Fruit fly (Drosophila melanogaster): ENCODE results near the gene Acp95EF.

The Acp95EF gene

DNA sequence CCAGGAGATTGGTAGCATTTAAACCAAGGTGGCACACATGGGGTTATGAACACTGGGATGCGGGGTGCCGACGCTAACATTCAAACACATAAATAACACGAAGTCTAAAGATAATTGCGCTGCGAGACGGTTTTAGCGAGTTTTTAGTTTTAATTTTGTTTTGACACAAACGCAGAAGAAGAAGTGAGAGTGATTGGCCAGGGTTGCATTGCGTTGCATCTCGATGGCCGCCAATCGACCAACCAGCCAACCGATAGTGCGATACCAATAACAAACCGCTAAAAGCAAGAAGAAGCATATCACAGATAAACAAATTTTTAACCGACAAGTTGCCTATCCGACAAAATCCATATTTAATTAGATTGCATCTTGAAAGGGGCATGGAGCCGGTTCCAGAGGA lies 2.0 kb upstream of the Acp95EF start, which contains the start of the genes Spps and CG13609 (continued):
- TF ChIP-seq Nf-YA (GFP tag; IDR thresholded peaks at IDR 0.05) (0 out of 2 replicates have a peak, but pooled peaks have one; percentile 20), CG4707 (GFP tag; optimal IDR thresholded peaks at IDR 0.05) (no peak), Gsc (GFP tag; IDR thresholded peaks at IDR 0.05) (no peak), odd (GFP tag; optimal IDR thresholded peaks at IDR 0.05) (no peak), cato (GFP tag; optimal IDR thresholded peaks at IDR 0.05; ENCODE audit: borderline replicate concordance) (no peak), aop (GFP tag; IDR thresholded peaks at IDR 0.05) (no peak), CG9437 (GFP tag; optimal IDR thresholded peaks at IDR 0.05) (no peak), dysf (GFP tag; IDR thresholded peaks at IDR 0.05) (no peak), Neu2 (GFP tag; optimal IDR thresholded peaks at IDR 0.05; ENCODE audit: borderline replicate concordance) (no peak), fru (optimal IDR thresholded peaks at IDR 0.05) (no peak), ro (GFP tag; IDR thresholded peaks at IDR 0.05) (no peak), CG8924 (tag; optimal IDR thresholded peaks at IDR 0.05) (peak; percentile 57), eyg (GFP tag; optimal IDR thresholded peaks at IDR 0.05) (no peak), sna (GFP tag; IDR thresholded peaks at IDR 0.05; ENCODE audit: partially characterized antibody) (peak; percentile 92), Meics (GFP tag; optimal IDR thresholded peaks at IDR 0.05) (no peak), CG30403 (GFP tag; optimal IDR thresholded peaks at IDR 0.05) (no peak), chn (GFP tag; optimal IDR thresholded peaks at IDR 0.05) (no peak), C15 (GFP tag; IDR thresholded peaks at IDR 0.05) (no peak), CG1602 (GFP tag; optimal IDR thresholded peaks at IDR 0.05) (no peak), CG6272 (GFP tag; IDR thresholded peaks at IDR 0.05) (peak; percentile 36), Rfx (GFP tag; IDR thresholded peaks at IDR 0.05) (peak; percentile 66), dmrt11E (tag; optimal IDR thresholded peaks at IDR 0.05) (peak; percentile 4), Rx (GFP tag; IDR thresholded peaks at IDR 0.05) (no peak), ato (GFP tag; IDR thresholded peaks at IDR 0.05; ENCODE audit: partially characterized antibody) (peak; percentile 99), GATAe (GFP tag; conservative IDR thresholded peaks at IDR 0.05) (peak; percentile 12; the same call in 1 of the 2 replicates), Lhr (GFP tag; optimal IDR thresholded peaks at IDR 0.05) (peak; percentile 9), CG4328 (GFP tag; optimal IDR thresholded peaks at IDR 0.05) (no peak), so (GFP tag; IDR thresholded peaks at IDR 0.05) (no peak), mam (GFP tag; optimal IDR thresholded peaks at IDR 0.05) (peak; percentile 34), dmrt99B (tag; optimal IDR thresholded peaks at IDR 0.05) (no peak), unc-4 (GFP tag; IDR thresholded peaks at IDR 0.05; ENCODE audit: partially characterized antibody) (peak; percentile 83), Nf-YB (GFP tag; optimal IDR thresholded peaks at IDR 0.05) (no peak), CG33557 (GFP tag; optimal IDR thresholded peaks at IDR 0.05) (peak; percentile 46), CG5180 (GFP tag; optimal IDR thresholded peaks at IDR 0.05) (no peak), pum (GFP tag; optimal IDR thresholded peaks at IDR 0.05) (no peak), dm (GFP tag; optimal IDR thresholded peaks at IDR 0.05) (peak; percentile 14), CG18619 (GFP tag; optimal IDR thresholded peaks at IDR 0.05) (no peak), Dp (GFP tag; optimal IDR thresholded peaks at IDR 0.05) (peak; percentile 66), gem (tag; optimal IDR thresholded peaks at IDR 0.05) (no peak), Tbp (GFP tag; optimal IDR thresholded peaks at IDR 0.05) (no peak), CG7987 (GFP tag; optimal IDR thresholded peaks at IDR 0.05) (peak; percentile 17), CG11085 (GFP tag; IDR thresholded peaks at IDR 0.05) (no peak), CG2116 (GFP tag; optimal IDR thresholded peaks at IDR 0.05) (peak; percentile 99), HLH3B (GFP tag; IDR thresholded peaks at IDR 0.05) (no peak), zen (tag; optimal IDR thresholded peaks at IDR 0.05) (no peak), CG1647 (GFP tag; optimal IDR thresholded peaks at IDR 0.05) (no peak), Oli (tag; optimal IDR thresholded peaks at IDR 0.05) (no peak), CG10959 (GFP tag; IDR thresholded peaks at IDR 0.05) (no peak), Side (GFP tag; optimal IDR thresholded peaks at IDR 0.05) (peak; percentile 7), Jarid2 (GFP tag; optimal IDR thresholded peaks at IDR 0.05) (no peak), nmo (GFP tag; optimal IDR thresholded peaks at IDR 0.05) (peak; percentile 46), phol (tag; optimal IDR thresholded peaks at IDR 0.05) (peak; percentile 65)

All from whole organism, embryonic.